Worm (Caenorhabditis elegans) whole organism, late embryonic: ENCODE measurements around the gene F35H8.2.

ENCODE experiments used
- K02D7.2 ChIP-seq: sonication (generic microtip); optimal IDR thresholded peaks from 2 replicates; lab custom pipeline; 2017; ENCODE audit warnings: mild to moderate bottlenecking, missing genetic modification characterization, missing compliant biosample characterization
- ama-1 ChIP-seq: fragments of 150-350 bp; optimal IDR thresholded peaks from 2 replicates; lab custom pipeline; 2014
- ceh-30 ChIP-seq: fragments of 150-350 bp; optimal IDR thresholded peaks from 2 replicates; lab custom pipeline; 2014; ENCODE audit warnings: missing biosample characterization, missing genetic modification characterization
- ets-4 ChIP-seq: sonication (generic microtip); optimal IDR thresholded peaks from 2 replicates; lab custom pipeline; 2016; ENCODE audit warnings: missing genetic modification characterization, missing compliant biosample characterization
- pag-3 ChIP-seq: sonication (generic microtip); optimal IDR thresholded peaks from 2 replicates; lab custom pipeline; 2016; ENCODE audit warnings: missing compliant biosample characterization, missing genetic modification characterization, borderline replicate concordance
- pat-9 ChIP-seq: fragments of 200-800 bp; sonication (Bioruptor generic); optimal IDR thresholded peaks from 2 replicates; lab custom pipeline; 2018; ENCODE audit warnings: mild to moderate bottlenecking, missing genetic modification characterization, moderate library complexity, missing compliant biosample characterization
- pha-4 ChIP-seq: fragments of 150-350 bp; optimal IDR thresholded peaks from 2 replicates; lab custom pipeline; 2018; ENCODE audit warnings: missing biosample characterization, missing genetic modification reagents, missing genetic modification characterization
- syd-9 ChIP-seq: sonication (generic microtip); optimal IDR thresholded peaks from 2 replicates; lab custom pipeline; 2016; ENCODE audit warnings: mild to moderate bottlenecking, missing genetic modification characterization, moderate library complexity, missing compliant biosample characterization
- zip-5 ChIP-seq: sonication (generic microtip); optimal IDR thresholded peaks from 2 replicates; lab custom pipeline; 2016; ENCODE audit warnings: missing genetic modification characterization, missing compliant biosample characterization

DNA sequence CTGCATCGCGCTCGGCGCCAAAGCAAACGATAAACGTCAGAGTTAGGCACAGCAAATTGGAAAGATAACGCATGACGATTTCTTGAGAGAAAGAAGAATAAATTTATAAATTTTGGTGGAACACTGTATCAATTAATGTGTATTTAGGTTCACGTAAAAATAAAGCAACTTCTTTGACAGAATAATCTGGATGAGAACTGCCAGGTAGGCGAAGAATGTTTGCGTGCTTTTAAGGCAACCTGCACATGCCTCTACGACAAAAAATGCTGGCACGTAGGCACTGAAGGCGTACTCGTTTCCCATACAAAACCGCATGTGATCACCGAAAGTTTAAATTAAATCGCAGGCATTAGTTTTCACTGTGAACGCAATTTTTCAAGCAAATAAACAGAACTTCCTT is 2.1 kb upstream of the F35H8.2 start, which contains the start of gene F35H8.1:
- no peak for TF ChIP-seq syd-9 (tag; lab: Kevin White, UChicago)
- no peak for TF ChIP-seq K02D7.2 (tag; lab: Kevin White, UChicago)
- no peak for TF ChIP-seq zip-5 (tag; lab: Kevin White, UChicago)
- no peak for TF ChIP-seq pat-9 (tag; lab: Kevin White, UChicago)
- no peak for TF ChIP-seq ama-1 (lab: Kevin White, UChicago)
- no peak for TF ChIP-seq ceh-30 (tag; lab: Kevin White, UChicago)
- TF ChIP-seq ets-4 (tag; lab: Kevin White, UChicago) = no peak
- TF ChIP-seq pha-4 (tag; lab: Kevin White, UChicago) = no peak
- no peak for TF ChIP-seq pag-3
